ENCODE assay signal across 5 fruit fly cellular contexts in genomic region chr3R:9793018-9793417, dm6.
TF ChIP-seq lines count a peak whose summit lies in the region.

TSS of gene CG8516 (plus strand) at chr3R:9793295.

- no peak for TF ChIP-seq CTCF in whole organism, embryonic (GFP tag; optimal IDR thresholded peaks at IDR 0.05; lab: Kevin White, UChicago)

TF ChIP-seq in whole organism, adult, 20 proteins besides CTCF, POLR2A, EP300 and RAD21 (continues in another document):
- no peak for TF ChIP-seq kay (GFP tag; lab: Kevin White, UChicago; ENCODE audit: borderline replicate concordance)
- peak; percentile 25 for TF ChIP-seq Mnt (GFP tag; optimal IDR thresholded peaks at IDR 0.05; lab: Kevin White, UChicago)
- TF ChIP-seq CG12768 (GFP tag; optimal IDR thresholded peaks at IDR 0.05; lab: Kevin White, UChicago), result no peak
- peak; percentile 29 for TF ChIP-seq tj (GFP tag; optimal IDR thresholded peaks at IDR 0.05; lab: Kevin White, UChicago)
- TF ChIP-seq CG33017 (tag; optimal IDR thresholded peaks at IDR 0.05; lab: Kevin White, UChicago), result peak; percentile 28
- TF ChIP-seq CG1620 (GFP tag; optimal IDR thresholded peaks at IDR 0.05; lab: Kevin White, UChicago), result no peak
- no peak for TF ChIP-seq CG7045 (GFP tag; optimal IDR thresholded peaks at IDR 0.05; lab: Kevin White, UChicago)
- no peak for TF ChIP-seq cic (GFP tag; optimal IDR thresholded peaks at IDR 0.05; lab: Kevin White, UChicago)
- TF ChIP-seq CG11617 (GFP tag; optimal IDR thresholded peaks at IDR 0.05; lab: Kevin White, UChicago), result peak; percentile 26
- TF ChIP-seq Hr96 (GFP tag; optimal IDR thresholded peaks at IDR 0.05; lab: Kevin White, UChicago), result no peak
- TF ChIP-seq CG7101 (tag; optimal IDR thresholded peaks at IDR 0.05; lab: Kevin White, UChicago), result peak; percentile 37
- TF ChIP-seq toe (GFP tag; optimal IDR thresholded peaks at IDR 0.05; lab: Kevin White, UChicago), result no peak
- TF ChIP-seq ovo (GFP tag; optimal IDR thresholded peaks at IDR 0.05; lab: Kevin White, UChicago), result no peak
- TF ChIP-seq cnc (optimal IDR thresholded peaks at IDR 0.05; lab: Kevin White, UChicago), result no peak
- TF ChIP-seq CG14711 (tag; optimal IDR thresholded peaks at IDR 0.05; lab: Kevin White, UChicago), result peak; percentile 45
- no peak for TF ChIP-seq Crg-1 (GFP tag; optimal IDR thresholded peaks at IDR 0.05; lab: Kevin White, UChicago)
- TF ChIP-seq Clk (GFP tag; optimal IDR thresholded peaks at IDR 0.05; lab: Kevin White, UChicago), result no peak
- TF ChIP-seq CG5204 (GFP tag; optimal IDR thresholded peaks at IDR 0.05; lab: Kevin White, UChicago), result no peak
- peak; percentile 4 for TF ChIP-seq bab1 (GFP tag; optimal IDR thresholded peaks at IDR 0.05; lab: Kevin White, UChicago)

TF ChIP-seq in whole organism, embryonic, 481 proteins besides CTCF, POLR2A, EP300 and RAD21 (continues in another document):
- TF ChIP-seq CG13424 (tag; optimal IDR thresholded peaks at IDR 0.05; lab: Kevin White, UChicago) (no peak), CG8924 (tag; optimal IDR thresholded peaks at IDR 0.05; lab: Kevin White, UChicago) (peak; percentile 23), CG15479 (GFP tag; optimal IDR thresholded peaks at IDR 0.05; lab: Kevin White, UChicago) (no peak), MBD-R2 (GFP tag; IDR thresholded peaks at IDR 0.05; lab: Robert Waterston, UW) (peak; percentile 81), ac (GFP tag; optimal IDR thresholded peaks at IDR 0.05; lab: Kevin White, UChicago) (no peak), CG17829 (tag; optimal IDR thresholded peaks at IDR 0.05; lab: Kevin White, UChicago) (peak; percentile 39), CG12659 (GFP tag; optimal IDR thresholded peaks at IDR 0.05; lab: Kevin White, UChicago) (peak; percentile 57), bbx (GFP tag; IDR thresholded peaks at IDR 0.05; lab: Robert Waterston, UW; ENCODE audit: partially characterized antibody) (no peak; the same call in 1 of the 2 replicates), MESR4 (GFP tag; optimal IDR thresholded peaks at IDR 0.05; lab: Kevin White, UChicago) (peak; percentile 74), chn (GFP tag; optimal IDR thresholded peaks at IDR 0.05; lab: Kevin White, UChicago) (no peak), BtbVII (GFP tag; optimal IDR thresholded peaks at IDR 0.05; lab: Kevin White, UChicago) (no peak), ranshi (GFP tag; IDR thresholded peaks at IDR 0.05; lab: Robert Waterston, UW) (no peak), Asciz (GFP tag; optimal IDR thresholded peaks at IDR 0.05; lab: Kevin White, UChicago) (no peak), CG18262 (tag; optimal IDR thresholded peaks at IDR 0.05; lab: Kevin White, UChicago) (peak; percentile 5), CG9215 (GFP tag; IDR thresholded peaks at IDR 0.05; lab: Robert Waterston, UW) (no peak), Rfx (GFP tag; IDR thresholded peaks at IDR 0.05; lab: Robert Waterston, UW) (peak; percentile 33; the same call in 1 of the 2 replicates), row (GFP tag; IDR thresholded peaks at IDR 0.05; lab: Robert Waterston, UW) (peak; percentile 64), CG2120 (GFP tag; optimal IDR thresholded peaks at IDR 0.05; lab: Kevin White, UChicago) (peak; percentile 41), dpn (GFP tag; optimal IDR thresholded peaks at IDR 0.05; lab: Kevin White, UChicago) (no peak)

TF ChIP-seq in whole organism, prepupa, 60 proteins besides CTCF, POLR2A, EP300 and RAD21:
- TF ChIP-seq svp (GFP tag; lab: Kevin White, UChicago), result no peak
- no peak for TF ChIP-seq Sox102F (GFP tag; optimal IDR thresholded peaks at IDR 0.05; lab: Kevin White, UChicago)
- no peak for TF ChIP-seq Ets96B (tag; optimal IDR thresholded peaks at IDR 0.05; lab: Kevin White, UChicago)
- TF ChIP-seq salr (GFP tag; optimal IDR thresholded peaks at IDR 0.05; lab: Kevin White, UChicago), result no peak
- TF ChIP-seq CG8119 (GFP tag; IDR thresholded peaks at IDR 0.05; lab: Robert Waterston, UW), result peak; percentile 61; the same call in 2 of the 3 replicates
- no peak for TF ChIP-seq CG6163 (GFP tag; IDR thresholded peaks at IDR 0.05; lab: Robert Waterston, UW)
- peak; percentile 70 for TF ChIP-seq CG15336 (GFP tag; IDR thresholded peaks at IDR 0.05; lab: Robert Waterston, UW)
- TF ChIP-seq CG4318 (GFP tag; optimal IDR thresholded peaks at IDR 0.05; lab: Kevin White, UChicago), result no peak
- TF ChIP-seq CG6854 (GFP tag; optimal IDR thresholded peaks at IDR 0.05; lab: Kevin White, UChicago), result no peak
- TF ChIP-seq CG6276 (GFP tag; optimal IDR thresholded peaks at IDR 0.05; lab: Kevin White, UChicago), result no peak
- TF ChIP-seq CG31627 (GFP tag; optimal IDR thresholded peaks at IDR 0.05; lab: Kevin White, UChicago), result peak; percentile 19
- TF ChIP-seq esn (GFP tag; optimal IDR thresholded peaks at IDR 0.05; lab: Kevin White, UChicago), result peak; percentile 41
- TF ChIP-seq dsx (GFP tag; optimal IDR thresholded peaks at IDR 0.05; lab: Kevin White, UChicago; ENCODE audit: poor library complexity, severe bottlenecking), result no peak
- TF ChIP-seq CG8319 (GFP tag; optimal IDR thresholded peaks at IDR 0.05; lab: Kevin White, UChicago), result no peak
- peak; percentile 11 for TF ChIP-seq acj6 (GFP tag; optimal IDR thresholded peaks at IDR 0.05; lab: Kevin White, UChicago)
- peak; percentile 25; the same call in 1 of the 3 replicates for TF ChIP-seq eg (GFP tag; IDR thresholded peaks at IDR 0.05; lab: Robert Waterston, UW)
- TF ChIP-seq lz (GFP tag; optimal IDR thresholded peaks at IDR 0.05; lab: Kevin White, UChicago), result no peak
- TF ChIP-seq Eip78C (GFP tag; lab: Kevin White, UChicago), result peak; percentile 79

TF ChIP-seq in whole organism, pupa, 21 proteins besides CTCF, POLR2A, EP300 and RAD21:
- TF ChIP-seq D1 (tag; optimal IDR thresholded peaks at IDR 0.05; lab: Kevin White, UChicago) (no peak), CG13204 (GFP tag; optimal IDR thresholded peaks at IDR 0.05; lab: Kevin White, UChicago) (no peak), Pif1B (GFP tag; optimal IDR thresholded peaks at IDR 0.05; lab: Kevin White, UChicago) (no peak), Pif1A (GFP tag; optimal IDR thresholded peaks at IDR 0.05; lab: Kevin White, UChicago) (no peak), CG15710 (tag; optimal IDR thresholded peaks at IDR 0.05; lab: Kevin White, UChicago) (peak; percentile 16), CG32121 (GFP tag; IDR thresholded peaks at IDR 0.05; lab: Robert Waterston, UW) (peak; percentile 53; the same call in 1 of the 2 replicates), CG12605 (GFP tag; IDR thresholded peaks at IDR 0.05; lab: Robert Waterston, UW) (no peak), Snoo (tag; optimal IDR thresholded peaks at IDR 0.05; lab: Kevin White, UChicago) (no peak), CG8159 (tag; optimal IDR thresholded peaks at IDR 0.05; lab: Kevin White, UChicago) (peak; percentile 35), CG17806 (tag; optimal IDR thresholded peaks at IDR 0.05; lab: Kevin White, UChicago) (peak; percentile 34), CG8301 (tag; optimal IDR thresholded peaks at IDR 0.05; lab: Kevin White, UChicago) (peak; percentile 25), rn (GFP tag; IDR thresholded peaks at IDR 0.05; lab: Robert Waterston, UW) (no peak), Ets98B (GFP tag; IDR thresholded peaks at IDR 0.05; lab: Robert Waterston, UW) (peak; percentile 20; the same call in 1 of the 2 replicates), EcR (GFP tag; optimal IDR thresholded peaks at IDR 0.05; lab: Kevin White, UChicago) (peak; percentile 11)

TF ChIP-seq in whole organism, wandering third instar larva, 38 proteins besides CTCF, POLR2A, EP300 and RAD21:
- TF ChIP-seq sv (GFP tag; optimal IDR thresholded peaks at IDR 0.05; lab: Kevin White, UChicago) (peak; percentile 11), HLH106 (tag; optimal IDR thresholded peaks at IDR 0.05; lab: Kevin White, UChicago) (peak; percentile 19), Dfd (GFP tag; optimal IDR thresholded peaks at IDR 0.05; lab: Kevin White, UChicago) (no peak), lola (GFP tag; optimal IDR thresholded peaks at IDR 0.05; lab: Kevin White, UChicago) (no peak), Rel (GFP tag; optimal IDR thresholded peaks at IDR 0.05; lab: Kevin White, UChicago) (no peak), Rel (tag; optimal IDR thresholded peaks at IDR 0.05; lab: Kevin White, UChicago) (peak; percentile 41), Vsx2 (GFP tag; optimal IDR thresholded peaks at IDR 0.05; lab: Kevin White, UChicago; ENCODE audit: partially characterized antibody) (no peak), Dif (GFP tag; optimal IDR thresholded peaks at IDR 0.05; lab: Kevin White, UChicago; ENCODE audit: partially characterized antibody) (no peak), OdsH (GFP tag; optimal IDR thresholded peaks at IDR 0.05; lab: Kevin White, UChicago) (no peak), foxo (GFP tag; optimal IDR thresholded peaks at IDR 0.05; lab: Kevin White, UChicago) (peak in 1 of 2 experiments; percentile 29), jim (GFP tag; optimal IDR thresholded peaks at IDR 0.05; lab: Kevin White, UChicago) (no peak), Mio (GFP tag; optimal IDR thresholded peaks at IDR 0.05; lab: Kevin White, UChicago) (no peak), Sp1 (GFP tag; optimal IDR thresholded peaks at IDR 0.05; lab: Kevin White, UChicago) (peak; percentile 11), dmrt93B (GFP tag; optimal IDR thresholded peaks at IDR 0.05; lab: Kevin White, UChicago) (no peak), h (GFP tag; optimal IDR thresholded peaks at IDR 0.05; lab: Kevin White, UChicago) (peak; percentile 29), CG9705 (GFP tag; optimal IDR thresholded peaks at IDR 0.05; lab: Kevin White, UChicago) (no peak), Hnf4 (GFP tag; optimal IDR thresholded peaks at IDR 0.05; lab: Kevin White, UChicago) (no peak), woc (GFP tag; optimal IDR thresholded peaks at IDR 0.05; lab: Kevin White, UChicago) (peak; percentile 24)
